Fruit fly (Drosophila melanogaster): ENCODE measurements around the gene PGAP1.

dm6 chrX:5715455-5716227 lies 26.4 kb upstream of the PGAP1 start:
- TF ChIP-seq cnc (optimal IDR thresholded peaks at IDR 0.05) (no peak), CG1620 (GFP tag; optimal IDR thresholded peaks at IDR 0.05) (no peak), kay (GFP tag; ENCODE audit: borderline replicate concordance) (no peak)
